Worm (Caenorhabditis elegans) whole organism, mixed stage, embryonic: ENCODE measurements around the gene F53F4.15.

Source experiments
- blmp-1 ChIP-seq: fragments of 150-350 bp; optimal IDR thresholded peaks from 2 replicates; lab custom pipeline; 2014; ENCODE audit warnings: missing biosample characterization, missing genetic modification characterization
- ceh-39 ChIP-seq: fragments of 150-350 bp; optimal IDR thresholded peaks from 2 replicates; lab custom pipeline; 2014; ENCODE audit warnings: missing biosample characterization, missing genetic modification characterization
- ceh-43 ChIP-seq: fragments of 200-800 bp; sonication (Bioruptor generic); optimal IDR thresholded peaks from 2 replicates; lab custom pipeline; 2018; ENCODE audit warnings: mild to moderate bottlenecking, missing genetic modification characterization, moderate library complexity, missing compliant biosample characterization
- ceh-83 ChIP-seq: fragments of 200-800 bp; sonication (Bioruptor generic); optimal IDR thresholded peaks from 2 replicates; lab custom pipeline; 2018; ENCODE audit warnings: mild to moderate bottlenecking, missing genetic modification characterization, missing compliant biosample characterization
- ces-1 ChIP-seq: fragments of 150-350 bp; optimal IDR thresholded peaks from 2 replicates; lab custom pipeline; 2014; ENCODE audit warnings: missing biosample characterization, missing genetic modification reagents, missing genetic modification characterization
- cnd-1 ChIP-seq: fragments of 200-800 bp; sonication (Bioruptor generic); optimal IDR thresholded peaks from 2 replicates; lab custom pipeline; 2018; ENCODE audit warnings: mild to moderate bottlenecking, missing genetic modification characterization, missing compliant biosample characterization
- drap-1 ChIP-seq: fragments of 200-800 bp; sonication (Bioruptor generic); optimal IDR thresholded peaks from 3 replicates; lab custom pipeline; 2018; ENCODE audit warnings: mild to moderate bottlenecking, missing genetic modification characterization, missing compliant biosample characterization
- elt-1 ChIP-seq: sonication (generic microtip); optimal IDR thresholded peaks from 2 replicates; lab custom pipeline; 2017; ENCODE audit warnings: missing genetic modification characterization, mild to moderate bottlenecking, missing compliant biosample characterization, antibody characterized with exemption, moderate library complexity, borderline replicate concordance; ENCODE audit not compliant: insufficient read depth
- elt-3 ChIP-seq: fragments of 150-350 bp; optimal IDR thresholded peaks from 2 replicates; lab custom pipeline; 2014; ENCODE audit warnings: missing biosample characterization, missing genetic modification characterization
- flh-1 ChIP-seq: fragments of 200-800 bp; sonication (Bioruptor generic); optimal IDR thresholded peaks from 2 replicates; lab custom pipeline; 2018; ENCODE audit warnings: mild to moderate bottlenecking, missing genetic modification characterization, moderate library complexity, missing compliant biosample characterization
- hlh-1 ChIP-seq: fragments of 150-350 bp; optimal IDR thresholded peaks from 2 replicates; lab custom pipeline; 2014; ENCODE audit warnings: missing biosample characterization, missing genetic modification reagents, missing genetic modification characterization
- lin-13 ChIP-seq: fragments of 150-350 bp; optimal IDR thresholded peaks from 2 replicates; lab custom pipeline; 2014; ENCODE audit warnings: missing biosample characterization, missing genetic modification characterization
- lin-32 ChIP-seq: fragments of 200-800 bp; sonication (Bioruptor generic); optimal IDR thresholded peaks from 2 replicates; lab custom pipeline; 2018; ENCODE audit warnings: mild to moderate bottlenecking, missing genetic modification characterization, missing compliant biosample characterization
- lsy-2 ChIP-seq: fragments of 150-350 bp; optimal IDR thresholded peaks from 2 replicates; lab custom pipeline; 2014; ENCODE audit warnings: missing biosample characterization, missing genetic modification characterization
- mab-5 ChIP-seq: fragments of 150-350 bp; optimal IDR thresholded peaks from 2 replicates; lab custom pipeline; 2014; ENCODE audit warnings: missing biosample characterization, missing genetic modification characterization
- mep-1 ChIP-seq: fragments of 150-350 bp; optimal IDR thresholded peaks from 2 replicates; lab custom pipeline; 2017; ENCODE audit warnings: missing biosample characterization, missing genetic modification reagents, missing genetic modification characterization, inconsistent platforms
- mls-2 ChIP-seq: sonication (generic microtip); optimal IDR thresholded peaks from 2 replicates; lab custom pipeline; 2016; ENCODE audit warnings: mild to moderate bottlenecking, missing genetic modification characterization, moderate library complexity, missing compliant biosample characterization
- nhr-12 ChIP-seq: fragments of 150-350 bp; optimal IDR thresholded peaks from 2 replicates; lab custom pipeline; 2014; ENCODE audit warnings: missing biosample characterization, missing genetic modification characterization
- nhr-2 ChIP-seq: fragments of 150-350 bp; optimal IDR thresholded peaks from 2 replicates; lab custom pipeline; 2014; ENCODE audit warnings: missing biosample characterization, missing genetic modification characterization
- nhr-237 ChIP-seq: fragments of 150-350 bp; optimal IDR thresholded peaks from 2 replicates; lab custom pipeline; 2014; ENCODE audit warnings: missing biosample characterization, missing genetic modification characterization
- nhr-28 ChIP-seq: fragments of 150-350 bp; optimal IDR thresholded peaks from 2 replicates; lab custom pipeline; 2014; ENCODE audit warnings: missing biosample characterization, missing genetic modification characterization
- nhr-76 ChIP-seq: sonication (generic microtip); optimal IDR thresholded peaks from 2 replicates; lab custom pipeline; 2017; ENCODE audit warnings: missing biosample characterization, missing genetic modification characterization
- pha-4 ChIP-seq: fragments of 150-350 bp; optimal IDR thresholded peaks from 2 replicates; lab custom pipeline; 2018; ENCODE audit warnings: missing biosample characterization, missing genetic modification reagents, missing genetic modification characterization
- sptf-1 ChIP-seq: sonication (generic microtip); optimal IDR thresholded peaks from 2 replicates; lab custom pipeline; 2017; ENCODE audit warnings: mild to moderate bottlenecking, missing genetic modification characterization, moderate library complexity, missing compliant biosample characterization
- tbx-8 ChIP-seq: fragments of 200-800 bp; sonication (Bioruptor generic); optimal IDR thresholded peaks from 2 replicates; lab custom pipeline; 2018; ENCODE audit warnings: mild to moderate bottlenecking, missing genetic modification characterization, moderate library complexity, missing compliant biosample characterization
- unc-120 ChIP-seq: sonication (generic microtip); optimal IDR thresholded peaks from 2 replicates; lab custom pipeline; 2017; ENCODE audit warnings: missing genetic modification characterization, missing compliant biosample characterization; ENCODE audit not compliant: poor library complexity, severe bottlenecking
- unc-39 ChIP-seq: fragments of 150-350 bp; optimal IDR thresholded peaks from 2 replicates; lab custom pipeline; 2014; ENCODE audit warnings: missing biosample characterization, missing genetic modification characterization
- unc-62 ChIP-seq: fragments of 150-350 bp; optimal IDR thresholded peaks from 2 replicates; lab custom pipeline; 2014; ENCODE audit warnings: missing biosample characterization, missing genetic modification reagents, missing genetic modification characterization
- zip-8 ChIP-seq: fragments of 150-350 bp; optimal IDR thresholded peaks from 2 replicates; lab custom pipeline; 2014; ENCODE audit warnings: missing biosample characterization, missing genetic modification characterization
- ztf-11 ChIP-seq: fragments of 150-350 bp; optimal IDR thresholded peaks from 2 replicates; lab custom pipeline; 2014; ENCODE audit warnings: missing biosample characterization, missing genetic modification characterization

Gene F53F4.15

DNA sequence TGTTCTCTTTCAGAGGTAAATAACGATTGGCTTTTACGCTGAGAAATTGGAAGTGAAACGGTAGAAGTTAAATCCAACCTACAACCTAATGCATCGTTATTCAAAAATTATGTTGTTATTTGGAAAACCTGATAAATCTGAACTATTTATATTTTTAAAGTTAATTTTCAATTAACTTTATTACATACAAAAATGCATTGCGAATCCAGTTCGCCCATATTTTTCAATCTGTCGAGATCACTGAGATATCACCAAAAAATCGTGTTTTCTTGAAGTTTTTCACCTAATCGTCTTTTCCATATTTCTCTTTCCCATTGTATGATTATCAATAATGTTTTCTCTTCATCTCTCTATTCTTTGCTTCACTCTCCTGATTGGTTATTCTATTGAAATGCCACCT, at the start of gene F53F4.15:
TSS of gene F53F4.15 (plus strand) at position 301 of the 400 bp plus-strand sequence.
- TF ChIP-seq lin-32 (GFP tag; lab: Kevin White, UChicago) (no peak), ceh-43 (GFP tag; lab: Kevin White, UChicago) (no peak), nhr-237 (tag; lab: Kevin White, UChicago) (no peak), mep-1 (tag; lab: Kevin White, UChicago) (no peak), lin-13 (tag; lab: Kevin White, UChicago) (no peak), mls-2 (tag; lab: Kevin White, UChicago) (no peak), hlh-1 (tag; lab: Kevin White, UChicago) (no peak)

DNA sequence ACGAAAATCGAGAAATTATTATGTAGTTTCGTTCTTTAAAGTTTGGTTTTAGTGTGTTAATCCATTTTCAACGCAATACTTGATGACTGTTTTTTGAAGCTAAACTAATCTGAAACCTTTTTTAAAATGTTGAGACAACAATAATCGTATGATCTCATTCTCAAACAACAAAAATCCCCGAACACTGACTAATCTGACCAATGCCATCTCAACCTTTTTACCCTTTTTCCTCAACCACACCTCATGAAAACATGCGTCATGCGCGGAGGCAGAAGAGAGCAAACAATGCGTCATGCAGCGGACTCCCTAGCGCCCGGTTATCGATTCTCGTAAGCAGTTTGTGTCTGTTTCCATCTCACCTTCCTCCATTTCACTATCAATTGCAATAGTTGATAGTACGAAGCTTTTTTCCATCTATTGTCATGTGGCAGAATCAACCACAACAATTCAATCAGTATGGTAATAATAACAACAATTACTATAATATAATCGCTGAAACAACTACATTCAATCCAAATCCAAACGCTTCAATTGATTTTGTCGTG, 49.0 kb upstream of the F53F4.15 start, which contains the start of gene C50B8.4:
TSS of gene C50B8.4 (plus strand) at position 299 of the 545 bp plus-strand sequence.
- TF ChIP-seq lin-32 (GFP tag; lab: Kevin White, UChicago) (no peak), elt-1 (tag; lab: Kevin White, UChicago) (no peak), ceh-39 (no peak), nhr-2 (tag; lab: Kevin White, UChicago) (no peak), nhr-76 (no peak), hlh-1 (tag; lab: Kevin White, UChicago) (no peak), flh-1 (GFP tag; lab: Kevin White, UChicago) (no peak), mep-1 (tag; lab: Kevin White, UChicago) (no peak), elt-3 (tag; lab: Kevin White, UChicago) (no peak), nhr-28 (tag; lab: Kevin White, UChicago) (no peak), drap-1 (GFP tag; lab: Kevin White, UChicago) (no peak), tbx-8 (GFP tag; lab: Kevin White, UChicago) (no peak)

DNA sequence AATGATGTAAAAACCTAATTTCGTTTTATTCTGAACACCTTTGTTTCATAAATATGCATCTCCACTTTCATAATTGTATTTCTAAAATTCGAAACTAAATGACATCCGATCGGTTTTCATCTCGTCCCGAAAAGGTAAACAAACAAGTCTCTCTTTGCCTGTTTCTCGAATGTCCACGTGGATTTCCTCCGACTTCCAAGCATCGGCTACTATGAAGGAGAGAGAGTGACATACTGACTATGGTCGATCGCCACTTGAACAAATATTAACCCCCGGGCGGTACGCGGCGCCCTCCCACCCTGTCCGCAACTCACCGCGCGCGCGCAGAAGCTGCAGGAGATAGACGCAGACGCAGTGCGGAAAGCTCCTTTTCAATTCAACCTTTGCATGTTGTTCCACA, 44.9 kb upstream of the F53F4.15 start:
- peak; percentile 94 for TF ChIP-seq pha-4 (tag; lab: Kevin White, UChicago)
- TF ChIP-seq cnd-1 (tag; lab: Kevin White, UChicago), result no peak

DNA sequence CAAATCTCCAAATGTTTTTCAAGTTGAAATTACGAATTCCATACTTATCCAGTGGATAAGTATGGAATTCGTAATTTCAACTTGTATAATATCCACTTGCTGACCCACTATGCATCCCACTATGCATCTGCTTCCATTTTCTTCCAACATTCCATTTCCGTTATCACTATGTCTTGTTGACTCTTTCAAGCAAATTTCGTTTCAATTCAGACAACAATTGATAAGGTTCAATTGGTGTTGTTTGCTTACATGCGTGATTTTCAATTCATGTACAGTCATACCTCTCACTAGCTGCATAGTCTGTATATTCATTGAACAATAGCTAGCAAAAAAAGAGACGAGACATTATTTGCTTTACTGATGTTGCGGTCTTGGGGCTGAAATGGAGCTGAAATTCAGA, 43.9 kb upstream of the F53F4.15 start:
- no peak for TF ChIP-seq ztf-11 (tag; lab: Kevin White, UChicago)
- no peak for TF ChIP-seq cnd-1 (tag; lab: Kevin White, UChicago)
- no peak for TF ChIP-seq mab-5 (tag; lab: Kevin White, UChicago)
- no peak for TF ChIP-seq elt-1 (tag; lab: Kevin White, UChicago)
- TF ChIP-seq lin-32 (GFP tag; lab: Kevin White, UChicago), result no peak
- no peak for TF ChIP-seq unc-62 (GFP tag; lab: Kevin White, UChicago)
- TF ChIP-seq ceh-39, result no peak
- TF ChIP-seq unc-120 (tag; lab: Kevin White, UChicago), result no peak
- no peak for TF ChIP-seq pha-4 (tag; lab: Kevin White, UChicago)
- no peak for TF ChIP-seq drap-1 (GFP tag; lab: Kevin White, UChicago)
- no peak for TF ChIP-seq nhr-12
- TF ChIP-seq nhr-2 (tag; lab: Kevin White, UChicago), result no peak
- no peak for TF ChIP-seq zip-8 (tag; lab: Kevin White, UChicago)
- no peak for TF ChIP-seq sptf-1 (tag; lab: Kevin White, UChicago)
- TF ChIP-seq nhr-237 (tag; lab: Kevin White, UChicago), result no peak
- no peak for TF ChIP-seq tbx-8 (GFP tag; lab: Kevin White, UChicago)

ce11 chrV:13577463-13577862, 43.3 kb upstream of the F53F4.15 start:
- TF ChIP-seq unc-120 (tag; lab: Kevin White, UChicago) (no peak), elt-3 (tag; lab: Kevin White, UChicago) (no peak), ceh-43 (GFP tag; lab: Kevin White, UChicago) (no peak), tbx-8 (GFP tag; lab: Kevin White, UChicago) (no peak), pha-4 (tag; lab: Kevin White, UChicago) (no peak), blmp-1 (no peak), lsy-2 (tag; lab: Kevin White, UChicago) (no peak), zip-8 (tag; lab: Kevin White, UChicago) (no peak), mep-1 (tag; lab: Kevin White, UChicago) (no peak), lin-13 (tag; lab: Kevin White, UChicago) (no peak), sptf-1 (tag; lab: Kevin White, UChicago) (no peak)

ce11 chrV:13578637-13579036, 42.1 kb upstream of the F53F4.15 start, which contains the start of gene C50B8.6:
Gene C50B8.6, plus strand, starts transcription at chrV:13578972.
- TF ChIP-seq ces-1 (GFP tag; lab: Kevin White, UChicago), result no peak
- no peak for TF ChIP-seq nhr-76
- TF ChIP-seq unc-120 (tag; lab: Kevin White, UChicago), result no peak
- TF ChIP-seq ceh-83 (GFP tag; lab: Kevin White, UChicago), result no peak
- no peak for TF ChIP-seq zip-8 (tag; lab: Kevin White, UChicago)
- TF ChIP-seq drap-1 (GFP tag; lab: Kevin White, UChicago), result no peak
- TF ChIP-seq elt-1 (tag; lab: Kevin White, UChicago), result no peak
- TF ChIP-seq unc-39, result no peak
- no peak for TF ChIP-seq sptf-1 (tag; lab: Kevin White, UChicago)
- no peak for TF ChIP-seq unc-62 (GFP tag; lab: Kevin White, UChicago)
- no peak for TF ChIP-seq nhr-2 (tag; lab: Kevin White, UChicago)
- TF ChIP-seq hlh-1 (tag; lab: Kevin White, UChicago), result no peak
- TF ChIP-seq, all 35 proteins: peak for 0
